Worm (Caenorhabditis elegans): ENCODE results near the gene fbxa-54.
A peak's percentile ranks its signal among the peaks of the same experiment; 100 is the strongest.

fbxa-54 gene

DNA sequence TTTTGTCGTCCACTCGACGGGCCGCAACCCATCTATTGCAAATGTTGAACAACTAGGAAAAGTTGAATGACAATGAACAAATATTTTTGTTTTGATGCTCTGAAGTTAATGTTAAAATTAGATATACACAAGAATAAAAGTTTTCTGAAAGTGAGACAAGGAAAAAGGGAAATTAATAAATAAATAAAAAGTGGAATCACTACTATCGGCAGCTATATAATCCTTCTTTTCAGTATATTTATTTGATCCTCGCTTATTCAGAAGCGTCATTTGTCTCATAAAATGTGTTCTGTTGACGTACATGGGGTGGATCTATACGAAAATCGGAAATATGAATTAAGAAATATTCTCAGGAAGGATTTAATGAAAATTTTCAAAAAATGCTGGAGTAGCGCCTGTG, 29.9 kb upstream of the fbxa-54 start, which contains the start of gene pef-1:
pef-1 (minus strand) TSS at position 101 of the 400 bp plus-strand sequence.
- no peak for TF ChIP-seq egl-27 (tag; optimal IDR thresholded peaks at IDR 0.05)
- no peak for TF ChIP-seq elt-1 (tag; optimal IDR thresholded peaks at IDR 0.05)
- no peak for TF ChIP-seq daf-12 (tag; optimal IDR thresholded peaks at IDR 0.05)
- no peak for TF ChIP-seq elt-3 (tag; optimal IDR thresholded peaks at IDR 0.05)
- no peak for TF ChIP-seq nhr-25 (tag; optimal IDR thresholded peaks at IDR 0.05)
- no peak for TF ChIP-seq nfya-1 (tag; optimal IDR thresholded peaks at IDR 0.05; ENCODE audit: insufficient read depth)
- no peak for TF ChIP-seq ceh-16 (tag; optimal IDR thresholded peaks at IDR 0.05)

ce11 chrIII:936037-936507, 20.1 kb upstream of the fbxa-54 start, which contains the start of gene fbxa-55:
TSS of gene fbxa-55 (minus strand) at chrIII:936087.
- peak; percentile 84 for TF ChIP-seq elt-2 (tag; optimal IDR thresholded peaks at IDR 0.05)
- peak; percentile 35 for TF ChIP-seq pqm-1 (tag; optimal IDR thresholded peaks at IDR 0.05)
- TF ChIP-seq ceh-16 (tag; optimal IDR thresholded peaks at IDR 0.05), result no peak

- TF ChIP-seq tbx-2 (tag; optimal IDR thresholded peaks at IDR 0.05), result no peak
Observed at ce11 chrIII:937961-938360, 18.2 kb upstream of the fbxa-54 start, which contains the start of gene fbxa-56. TSS of gene fbxa-56 (minus strand) at chrIII:938061.

ce11 chrIII:938569-938968, 17.6 kb upstream of the fbxa-54 start, which contains the start of gene fbxa-22:
TSS of gene fbxa-22 (plus strand) at chrIII:938869.
- no peak for TF ChIP-seq nfya-1 (tag; optimal IDR thresholded peaks at IDR 0.05; ENCODE audit: insufficient read depth)
- TF ChIP-seq unc-39 (tag; optimal IDR thresholded peaks at IDR 0.05), result no peak
- TF ChIP-seq nhr-76 (tag; optimal IDR thresholded peaks at IDR 0.05), result no peak
- TF ChIP-seq sea-2 (GFP tag; optimal IDR thresholded peaks at IDR 0.05), result no peak
- no peak for TF ChIP-seq zag-1 (tag; optimal IDR thresholded peaks at IDR 0.05)
- no peak for TF ChIP-seq ceh-82 (tag; optimal IDR thresholded peaks at IDR 0.05)
- no peak for TF ChIP-seq ceh-9 (tag; optimal IDR thresholded peaks at IDR 0.05)
- TF ChIP-seq snpc-4 (tag; optimal IDR thresholded peaks at IDR 0.05), result no peak
- TF ChIP-seq pha-4 (tag; optimal IDR thresholded peaks at IDR 0.05), result no peak
- TF ChIP-seq nhr-12 (tag; optimal IDR thresholded peaks at IDR 0.05), result no peak
- no peak for TF ChIP-seq fos-1 (tag; optimal IDR thresholded peaks at IDR 0.05)
- TF ChIP-seq daf-12 (tag; optimal IDR thresholded peaks at IDR 0.05), result no peak
- TF ChIP-seq lin-39 (tag; optimal IDR thresholded peaks at IDR 0.05), result no peak
- TF ChIP-seq fkh-10 (GFP tag; optimal IDR thresholded peaks at IDR 0.05), result no peak
- TF ChIP-seq nhr-28 (tag; optimal IDR thresholded peaks at IDR 0.05), result no peak
- no peak for TF ChIP-seq lsy-12 (tag; optimal IDR thresholded peaks at IDR 0.05)

DNA sequence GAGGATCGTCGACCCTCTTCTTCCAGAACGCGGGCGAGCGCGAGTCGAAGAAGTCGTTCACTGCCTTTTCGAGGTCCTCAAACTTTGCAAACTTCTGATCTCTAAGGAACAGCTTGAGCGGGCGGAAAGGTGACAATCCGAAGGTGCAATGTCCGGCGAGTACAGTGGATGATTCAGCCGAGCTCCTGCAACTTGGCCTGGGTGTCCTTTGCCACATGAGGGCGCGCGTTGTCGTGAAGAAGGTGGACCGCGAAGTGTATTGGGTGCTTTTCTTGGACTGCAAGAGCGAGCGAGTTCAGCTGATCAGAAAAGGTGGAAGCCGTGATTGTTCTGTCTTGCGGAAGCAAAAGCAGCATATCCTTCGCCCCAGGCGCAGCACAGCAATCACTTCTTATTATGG, 14.2 kb upstream of the fbxa-54 start:
- no peak for TF ChIP-seq elt-3 (tag; optimal IDR thresholded peaks at IDR 0.05)
- TF ChIP-seq sea-2 (GFP tag; optimal IDR thresholded peaks at IDR 0.05), result no peak
- no peak for TF ChIP-seq tbx-2 (tag; optimal IDR thresholded peaks at IDR 0.05)
- TF ChIP-seq elt-2 (tag; optimal IDR thresholded peaks at IDR 0.05), result no peak
- no peak for TF ChIP-seq elt-1 (tag; optimal IDR thresholded peaks at IDR 0.05)
- TF ChIP-seq ztf-11 (tag; optimal IDR thresholded peaks at IDR 0.05), result no peak
- TF ChIP-seq ZK546.5 (tag; optimal IDR thresholded peaks at IDR 0.05), result no peak
- TF ChIP-seq unc-62 (GFP tag; optimal IDR thresholded peaks at IDR 0.05), result no peak
- TF ChIP-seq nhr-11 (tag; optimal IDR thresholded peaks at IDR 0.05), result no peak
- no peak for TF ChIP-seq nhr-23 (tag; optimal IDR thresholded peaks at IDR 0.05)
- TF ChIP-seq nhr-25 (tag; optimal IDR thresholded peaks at IDR 0.05), result no peak
- no peak for TF ChIP-seq hmg-11 (tag; optimal IDR thresholded peaks at IDR 0.05)
- TF ChIP-seq aly-2 (tag; optimal IDR thresholded peaks at IDR 0.05), result no peak
- no peak for TF ChIP-seq R02D3.7 (tag; optimal IDR thresholded peaks at IDR 0.05)
- no peak for TF ChIP-seq mml-1 (tag; optimal IDR thresholded peaks at IDR 0.05)

ce11 chrIII:943426-943927, 12.7 kb upstream of the fbxa-54 start, which contains the start of gene fbxa-59:
TSS of gene fbxa-59 (minus strand) at chrIII:943476.
- peak; percentile 72 for TF ChIP-seq pha-4 (tag; optimal IDR thresholded peaks at IDR 0.05)
- TF ChIP-seq nhr-12 (tag; optimal IDR thresholded peaks at IDR 0.05), result no peak
- TF ChIP-seq pqm-1 (tag; optimal IDR thresholded peaks at IDR 0.05), result peak; percentile 44
- no peak for TF ChIP-seq nfya-1 (tag; optimal IDR thresholded peaks at IDR 0.05; ENCODE audit: insufficient read depth)
- TF ChIP-seq zag-1 (tag; optimal IDR thresholded peaks at IDR 0.05), result no peak
- TF ChIP-seq nhr-77 (tag; optimal IDR thresholded peaks at IDR 0.05), result no peak
- TF ChIP-seq ztf-4 (tag; optimal IDR thresholded peaks at IDR 0.05), result no peak
- no peak for TF ChIP-seq ZK546.5 (tag; optimal IDR thresholded peaks at IDR 0.05)
- TF ChIP-seq ceh-28 (tag; optimal IDR thresholded peaks at IDR 0.05), result no peak
- TF ChIP-seq elt-3 (tag; optimal IDR thresholded peaks at IDR 0.05), result no peak
- no peak for TF ChIP-seq ceh-82 (tag; optimal IDR thresholded peaks at IDR 0.05)
- TF ChIP-seq nhr-67 (tag; optimal IDR thresholded peaks at IDR 0.05), result no peak
- TF ChIP-seq lin-15B (tag; optimal IDR thresholded peaks at IDR 0.05), result no peak
- no peak for TF ChIP-seq sea-2 (GFP tag; optimal IDR thresholded peaks at IDR 0.05)
- no peak for TF ChIP-seq lin-39 (tag; optimal IDR thresholded peaks at IDR 0.05)
- no peak for TF ChIP-seq fkh-10 (GFP tag; optimal IDR thresholded peaks at IDR 0.05)
- TF ChIP-seq mml-1 (tag; optimal IDR thresholded peaks at IDR 0.05), result no peak
- TF ChIP-seq nhr-25 (tag; optimal IDR thresholded peaks at IDR 0.05), result no peak
- no peak for TF ChIP-seq jun-1 (tag; optimal IDR thresholded peaks at IDR 0.05)
- TF ChIP-seq elt-2 (tag; optimal IDR thresholded peaks at IDR 0.05), result peak; percentile 86
- no peak for TF ChIP-seq skn-1 (tag; optimal IDR thresholded peaks at IDR 0.05)
- TF ChIP-seq nhr-43 (tag; optimal IDR thresholded peaks at IDR 0.05; ENCODE audit: poor library complexity, severe bottlenecking), result no peak
- no peak for TF ChIP-seq lsy-12 (tag; optimal IDR thresholded peaks at IDR 0.05)
- no peak for TF ChIP-seq daf-12 (tag; optimal IDR thresholded peaks at IDR 0.05)

All from whole organism, L3 larva.